Worm (Caenorhabditis elegans): ENCODE data around the gene T05E12.8.

- TF ChIP-seq efl-1 (GFP tag; optimal IDR thresholded peaks at IDR 0.05): no peak
- no peak for TF ChIP-seq D2030.7 (GFP tag; IDR thresholded peaks at IDR 0.05)
- TF ChIP-seq zim-3 (tag; optimal IDR thresholded peaks at IDR 0.05): no peak
- TF ChIP-seq snpc-4 (GFP tag; optimal IDR thresholded peaks at IDR 0.05): no peak
- TF ChIP-seq snpc-4 (tag; optimal IDR thresholded peaks at IDR 0.05): peak in 1 of 4 experiments; percentile 50
- no peak for TF ChIP-seq lin-35 (GFP tag; optimal IDR thresholded peaks at IDR 0.05)
- no peak for TF ChIP-seq mes-4 (tag; optimal IDR thresholded peaks at IDR 0.05)
- TF ChIP-seq let-607 (tag; optimal IDR thresholded peaks at IDR 0.05): no peak
Measured at ce11 chrV:17077889-17078288, 8.9 kb downstream of the T05E12.8 start, which contains the start of gene T05E12.3.
